Fruit fly (Drosophila melanogaster) whole organism, embryonic: ENCODE results near the gene CG7065.

Source experiments
- CG1024 ChIP-seq: fragments of 200-800 bp; sonication (Bioruptor generic); IDR thresholded peaks from 2 replicates; pipeline ENCODE4 v1.3.6; 2022; ENCODE audit warnings: missing biosample characterization, missing genetic modification characterization
- CG12104 ChIP-seq: fragments of 200-800 bp; sonication (Bioruptor generic); optimal IDR thresholded peaks from 3 replicates; lab custom pipeline; 2016; ENCODE audit warnings: missing biosample characterization, missing genetic modification characterization
- CG17359 ChIP-seq: fragments of 200-800 bp; sonication (Bioruptor generic); optimal IDR thresholded peaks from 3 replicates; lab custom pipeline; 2018; ENCODE audit warnings: missing biosample characterization, mild to moderate bottlenecking, missing genetic modification characterization, moderate library complexity
- CG17568 ChIP-seq: fragments of 200-800 bp; sonication (Bioruptor generic); optimal IDR thresholded peaks from 2 replicates; lab custom pipeline; 2018; ENCODE audit warnings: missing biosample characterization, mild to moderate bottlenecking, missing genetic modification characterization, moderate library complexity
- CG18262 ChIP-seq: fragments of 200-800 bp; optimal IDR thresholded peaks from 3 replicates; lab custom pipeline; 2019; ENCODE audit warnings: missing biosample characterization, mild to moderate bottlenecking, missing genetic modification characterization, moderate library complexity
- CG18764 ChIP-seq: fragments of 200-800 bp; sonication (Bioruptor generic); optimal IDR thresholded peaks from 3 replicates; lab custom pipeline; 2016; ENCODE audit warnings: missing biosample characterization, missing genetic modification characterization
- CG42726 ChIP-seq: fragments of 200-800 bp; sonication (Bioruptor generic); IDR thresholded peaks from 2 replicates; pipeline ENCODE4 v1.3.6; 2022; ENCODE audit warnings: missing biosample characterization, missing genetic modification characterization; ENCODE audit not compliant: partially characterized antibody
- CG4617 ChIP-seq: fragments of 200-800 bp; sonication (Bioruptor generic); optimal IDR thresholded peaks from 3 replicates; lab custom pipeline; 2016; ENCODE audit warnings: missing biosample characterization, missing genetic modification characterization, borderline replicate concordance
- CG6254 ChIP-seq: fragments of 200-800 bp; sonication (Bioruptor generic); optimal IDR thresholded peaks from 3 replicates; lab custom pipeline; 2017; ENCODE audit warnings: mild to moderate bottlenecking, missing biosample characterization, missing genetic modification reagents, missing genetic modification characterization
- CG8388 ChIP-seq: fragments of 200-800 bp; sonication (Bioruptor generic); optimal IDR thresholded peaks from 2 replicates; lab custom pipeline; 2019; ENCODE audit warnings: missing biosample characterization, mild to moderate bottlenecking, missing genetic modification characterization, moderate library complexity
- D19A ChIP-seq: fragments of 200-800 bp; optimal IDR thresholded peaks from 3 replicates; lab custom pipeline; 2019; ENCODE audit warnings: missing biosample characterization, mild to moderate bottlenecking, missing genetic modification characterization, moderate library complexity
- Dbx ChIP-seq: fragments of 200-800 bp; sonication (Bioruptor generic); IDR thresholded peaks from 3 replicates; pipeline ENCODE4 v1.3.6; 2022; ENCODE audit warnings: missing biosample characterization, missing genetic modification characterization
- Dfd ChIP-seq, 2 experiments: fragments of >200 bp; optimal IDR thresholded peaks; 2 replicates each; lab custom pipeline; 2017; ENCODE audit warnings: missing biosample characterization in 2 of 2, missing genetic modification characterization in 2 of 2
- Dip3 ChIP-seq: fragments of 200-800 bp; sonication (Bioruptor generic); optimal IDR thresholded peaks from 3 replicates; lab custom pipeline; 2016; ENCODE audit warnings: missing biosample characterization, missing genetic modification characterization
- Doc3 ChIP-seq: fragments of 200-800 bp; sonication (Bioruptor generic); IDR thresholded peaks from 3 replicates; pipeline ENCODE4 v1.3.6; 2022; ENCODE audit warnings: missing biosample characterization, missing genetic modification characterization; ENCODE audit not compliant: partially characterized antibody
- Ets97D ChIP-seq: fragments of 200-800 bp; sonication (Bioruptor generic); optimal IDR thresholded peaks from 3 replicates; lab custom pipeline; 2016; ENCODE audit warnings: missing biosample characterization, missing genetic modification characterization
- Gsc ChIP-seq: fragments of 200-800 bp; sonication (Bioruptor generic); IDR thresholded peaks from 2 replicates; pipeline ENCODE4 v1.3.6; 2022; ENCODE audit warnings: missing biosample characterization, missing genetic modification characterization
- HLHmδ ChIP-seq: fragments of 200-800 bp; sonication (Bioruptor generic); optimal IDR thresholded peaks from 2 replicates; lab custom pipeline; 2018; ENCODE audit warnings: missing biosample characterization, mild to moderate bottlenecking, missing genetic modification characterization, moderate library complexity
- Hr3 ChIP-seq: fragments of 200-800 bp; sonication (Bioruptor generic); optimal IDR thresholded peaks from 3 replicates; lab custom pipeline; 2016; ENCODE audit warnings: missing biosample characterization, missing genetic modification characterization
- NC2β ChIP-seq: fragments of 200-800 bp; sonication (Bioruptor generic); optimal IDR thresholded peaks from 2 replicates; lab custom pipeline; 2016; ENCODE audit warnings: missing biosample characterization, missing genetic modification characterization
- NFAT ChIP-seq: fragments of 200-800 bp; sonication (Bioruptor generic); IDR thresholded peaks from 2 replicates; pipeline ENCODE4 v1.3.6; 2022; ENCODE audit warnings: missing biosample characterization, missing genetic modification characterization
- Nf-YA ChIP-seq: fragments of 200-800 bp; sonication (Bioruptor generic); IDR thresholded peaks from 2 replicates; pipeline ENCODE4 v1.3.6; 2022; ENCODE audit warnings: missing biosample characterization, missing genetic modification characterization
- Pdp1 ChIP-seq, 2 experiments: fragments of 200-800 bp; sonication (Bioruptor generic); optimal IDR thresholded peaks; 3 replicates each; lab custom pipeline; 2016; ENCODE audit warnings: missing biosample characterization in 2 of 2, missing genetic modification characterization in 2 of 2, mild to moderate bottlenecking in 1 of 2, moderate library complexity in 1 of 2
- Poxn ChIP-seq: fragments of 200-800 bp; sonication (Bioruptor generic); IDR thresholded peaks from 2 replicates; pipeline ENCODE4 v1.3.6; 2022; ENCODE audit warnings: missing biosample characterization, missing genetic modification characterization
- Sox102F ChIP-seq: fragments of 200-800 bp; sonication (Bioruptor generic); optimal IDR thresholded peaks from 2 replicates; lab custom pipeline; 2018; ENCODE audit warnings: missing biosample characterization, mild to moderate bottlenecking, missing genetic modification characterization, moderate library complexity
- TFAM ChIP-seq: fragments of 200-800 bp; sonication (Bioruptor generic); optimal IDR thresholded peaks from 2 replicates; lab custom pipeline; 2017; ENCODE audit warnings: missing biosample characterization, missing genetic modification characterization, inconsistent platforms
- aop ChIP-seq: fragments of 200-800 bp; sonication (Bioruptor generic); IDR thresholded peaks from 2 replicates; pipeline ENCODE4 v1.3.6; 2022; ENCODE audit warnings: missing biosample characterization, missing genetic modification characterization
- btn ChIP-seq: fragments of 200-800 bp; sonication (Bioruptor generic); optimal IDR thresholded peaks from 2 replicates; lab custom pipeline; 2016; ENCODE audit warnings: missing biosample characterization, missing genetic modification characterization
- ci ChIP-seq: fragments of 200-800 bp; sonication (Bioruptor generic); IDR thresholded peaks from 3 replicates; pipeline ENCODE4 v1.3.6; 2022; ENCODE audit warnings: missing biosample characterization, missing genetic modification characterization
- crp ChIP-seq, 2 experiments: fragments of 200-800 bp; sonication (Bioruptor generic); optimal IDR thresholded peaks; 2 replicates in 1 of 2; 3 replicates in 1 of 2; lab custom pipeline; 2017; ENCODE audit warnings: missing biosample characterization in 2 of 2, missing genetic modification characterization in 2 of 2, mild to moderate bottlenecking in 1 of 2, moderate library complexity in 1 of 2
- dpn ChIP-seq, 2 experiments: fragments of 200-800 bp; sonication (Bioruptor generic); optimal IDR thresholded peaks; 3 replicates each; lab custom pipeline; 2016; ENCODE audit warnings: missing biosample characterization in 2 of 2, missing genetic modification characterization in 2 of 2
- esg ChIP-seq: fragments of 200-800 bp; sonication (Bioruptor generic); conservative IDR thresholded peaks from 2 replicates; pipeline ENCODE4 v1.3.6; 2022; ENCODE audit warnings: missing biosample characterization, missing genetic modification characterization
- fd3F ChIP-seq: fragments of 200-800 bp; sonication (Bioruptor generic); optimal IDR thresholded peaks from 2 replicates; lab custom pipeline; 2018; ENCODE audit warnings: missing biosample characterization, mild to moderate bottlenecking, missing genetic modification characterization, moderate library complexity
- gro ChIP-seq: fragments of 200-800 bp; sonication (Bioruptor generic); optimal IDR thresholded peaks from 2 replicates; lab custom pipeline; 2016; ENCODE audit warnings: missing biosample characterization, missing genetic modification characterization
- hb ChIP-seq: fragments of 200-800 bp; sonication (Bioruptor generic); IDR thresholded peaks from 3 replicates; pipeline ENCODE4 v1.3.6; 2022; ENCODE audit warnings: missing biosample characterization, missing genetic modification characterization; ENCODE audit not compliant: partially characterized antibody
- hbn ChIP-seq: fragments of 200-800 bp; sonication (Bioruptor generic); IDR thresholded peaks from 2 replicates; pipeline ENCODE4 v1.3.6; 2022; ENCODE audit warnings: missing biosample characterization, missing genetic modification characterization; ENCODE audit not compliant: partially characterized antibody
- hth ChIP-seq: fragments of >200 bp; optimal IDR thresholded peaks from 2 replicates; lab custom pipeline; 2017; ENCODE audit warnings: inconsistent platforms
- jing ChIP-seq: fragments of 200-800 bp; sonication (Bioruptor generic); optimal IDR thresholded peaks from 2 replicates; lab custom pipeline; 2018; ENCODE audit warnings: missing biosample characterization, mild to moderate bottlenecking, missing genetic modification characterization
- kni ChIP-seq: fragments of 200-800 bp; sonication (Bioruptor generic); optimal IDR thresholded peaks from 3 replicates; lab custom pipeline; 2017; ENCODE audit warnings: mild to moderate bottlenecking, missing biosample characterization, missing genetic modification reagents, missing genetic modification characterization
- lmd ChIP-seq: fragments of 200-800 bp; sonication (Bioruptor generic); IDR thresholded peaks from 2 replicates; pipeline ENCODE4 v1.3.6; 2022; ENCODE audit warnings: missing biosample characterization, missing genetic modification characterization
- odd ChIP-seq: fragments of 200-800 bp; sonication (Bioruptor generic); optimal IDR thresholded peaks from 2 replicates; lab custom pipeline; 2017; ENCODE audit warnings: missing biosample characterization, mild to moderate bottlenecking, missing genetic modification characterization
- phol ChIP-seq: fragments of 200-800 bp; sonication (Bioruptor generic); optimal IDR thresholded peaks from 3 replicates; lab custom pipeline; 2018; ENCODE audit warnings: missing biosample characterization, mild to moderate bottlenecking, missing genetic modification characterization, moderate library complexity
- sim ChIP-seq: fragments of 200-800 bp; sonication (Bioruptor generic); IDR thresholded peaks from 2 replicates; pipeline ENCODE4 v1.3.6; 2022; ENCODE audit warnings: missing biosample characterization, missing genetic modification characterization
- slp2 ChIP-seq: fragments of 200-800 bp; sonication (Bioruptor generic); optimal IDR thresholded peaks from 2 replicates; lab custom pipeline; 2016; ENCODE audit warnings: missing biosample characterization, missing genetic modification characterization
- stc ChIP-seq: fragments of 200-800 bp; sonication (Bioruptor generic); IDR thresholded peaks from 2 replicates; pipeline ENCODE4 v1.3.6; 2022; ENCODE audit warnings: missing biosample characterization, missing genetic modification characterization
- toy ChIP-seq: fragments of 200-800 bp; sonication (Bioruptor generic); IDR thresholded peaks from 2 replicates; pipeline ENCODE4 v1.3.6; 2022; ENCODE audit warnings: missing biosample characterization, missing genetic modification characterization
- unpg ChIP-seq: fragments of 200-800 bp; sonication (Bioruptor generic); optimal IDR thresholded peaks from 3 replicates; lab custom pipeline; 2018; ENCODE audit warnings: missing biosample characterization, mild to moderate bottlenecking, missing genetic modification characterization, moderate library complexity
- z ChIP-seq: fragments of 200-800 bp; sonication (Bioruptor generic); IDR thresholded peaks from 3 replicates; pipeline ENCODE4 v1.3.6; 2022; ENCODE audit warnings: missing biosample characterization, missing genetic modification characterization
- zfh1 ChIP-seq: fragments of 200-800 bp; sonication (Bioruptor generic); IDR thresholded peaks from 3 replicates; pipeline ENCODE4 v1.3.6; 2022; ENCODE audit warnings: missing biosample characterization, missing genetic modification characterization

Gene CG7065

dm6 chrX:9109072-9109844 lies 33.0 kb upstream of the CG7065 start (continued):
- TF ChIP-seq hb (GFP tag; lab: Robert Waterston, UW) (no peak), phol (tag; lab: Kevin White, UChicago) (peak; percentile 72), sim (GFP tag; lab: Robert Waterston, UW) (no peak), Sox102F (GFP tag; lab: Kevin White, UChicago) (no peak), CG17359 (tag; lab: Kevin White, UChicago) (peak; percentile 4), unpg (GFP tag; lab: Kevin White, UChicago) (peak; percentile 51), Doc3 (GFP tag; lab: Robert Waterston, UW) (no peak), Ets97D (GFP tag; lab: Kevin White, UChicago) (peak; percentile 6), hth (no peak), slp2 (no peak), CG18764 (GFP tag; lab: Kevin White, UChicago) (no peak), hbn (GFP tag; lab: Robert Waterston, UW) (no peak), CG8388 (peak; percentile 47), D19A (tag; lab: Kevin White, UChicago) (no peak), dpn (GFP tag; optimal IDR thresholded peaks at IDR 0.05; lab: Kevin White, UChicago) (peak; percentile 42 to 46), odd (no peak), jing (peak; percentile 43), Dip3 (GFP tag; lab: Kevin White, UChicago) (peak; percentile 61), NC2β (GFP tag; lab: Kevin White, UChicago) (peak; percentile 59), zfh1 (GFP tag; lab: Robert Waterston, UW) (0 out of 3 replicates have a peak, but pooled peaks have one; percentile 19), CG17568 (GFP tag; lab: Kevin White, UChicago) (peak; percentile 21), CG42726 (GFP tag; lab: Robert Waterston, UW) (no peak), CG4617 (GFP tag; lab: Kevin White, UChicago) (peak; percentile 53), Gsc (GFP tag; lab: Robert Waterston, UW) (no peak), HLHmδ (GFP tag; lab: Kevin White, UChicago) (no peak), Dfd (GFP tag; optimal IDR thresholded peaks at IDR 0.05; lab: Kevin White, UChicago) (no peak), CG1024 (GFP tag; lab: Robert Waterston, UW) (no peak), z (GFP tag; lab: Robert Waterston, UW) (no peak), crp (GFP tag; optimal IDR thresholded peaks at IDR 0.05; lab: Kevin White, UChicago) (peak in 1 of 2 experiments; percentile 18), CG12104 (GFP tag; lab: Kevin White, UChicago) (peak; percentile 61), toy (GFP tag; lab: Robert Waterston, UW) (no peak), NFAT (GFP tag; lab: Robert Waterston, UW) (no peak), gro (GFP tag; lab: Kevin White, UChicago) (peak; percentile 56), kni (GFP tag; lab: Kevin White, UChicago) (no peak), Pdp1 (GFP tag; optimal IDR thresholded peaks at IDR 0.05; lab: Kevin White, UChicago) (peak; percentile 51 to 63), CG6254 (GFP tag; lab: Kevin White, UChicago) (peak; percentile 98), Dbx (GFP tag; lab: Robert Waterston, UW) (no peak), fd3F (peak; percentile 18), stc (GFP tag; lab: Robert Waterston, UW) (no peak), CG18262 (peak; percentile 61), ci (GFP tag; lab: Robert Waterston, UW) (0 out of 3 replicates have a peak, but pooled peaks have one; percentile 24), Hr3 (GFP tag; lab: Kevin White, UChicago) (peak; percentile 51), Nf-YA (no peak), lmd (peak; percentile 44), Poxn (GFP tag; lab: Robert Waterston, UW) (no peak), btn (GFP tag; lab: Kevin White, UChicago) (no peak), esg (0 out of 2 replicates have a peak, but pooled peaks have one; percentile 32), aop (GFP tag; lab: Robert Waterston, UW) (no peak), TFAM (GFP tag; lab: Kevin White, UChicago) (no peak)
